Fruit fly (Drosophila melanogaster) whole organism, embryonic: ENCODE data around the gene CG10226.

ENCODE experiments used
- Bdp1 ChIP-seq: fragments of 200-800 bp; sonication (Bioruptor generic); optimal IDR thresholded peaks from 3 replicates; lab custom pipeline; 2016; ENCODE audit warnings: missing biosample characterization, missing genetic modification characterization
- CG10274 ChIP-seq: fragments of 200-800 bp; sonication (Bioruptor generic); optimal IDR thresholded peaks from 3 replicates; lab custom pipeline; 2017; ENCODE audit warnings: missing biosample characterization, mild to moderate bottlenecking, missing genetic modification characterization
- CG10543 ChIP-seq: fragments of 200-800 bp; sonication (Bioruptor generic); optimal IDR thresholded peaks from 3 replicates; lab custom pipeline; 2017; ENCODE audit warnings: missing biosample characterization, mild to moderate bottlenecking, missing genetic modification characterization, moderate library complexity
- CG10979 ChIP-seq: fragments of 200-800 bp; sonication (Bioruptor generic); optimal IDR thresholded peaks from 2 replicates; lab custom pipeline; 2018; ENCODE audit warnings: missing biosample characterization, mild to moderate bottlenecking, missing genetic modification characterization, moderate library complexity
- CG12071 ChIP-seq: fragments of 200-800 bp; sonication (Bioruptor generic); optimal IDR thresholded peaks from 3 replicates; lab custom pipeline; 2018; ENCODE audit warnings: missing biosample characterization, mild to moderate bottlenecking, missing genetic modification characterization
- CG1233 ChIP-seq: fragments of 200-800 bp; sonication (Bioruptor generic); optimal IDR thresholded peaks from 4 replicates; lab custom pipeline; 2018; ENCODE audit warnings: missing biosample characterization, mild to moderate bottlenecking, missing genetic modification characterization
- CG12659 ChIP-seq: fragments of 200-800 bp; sonication (Bioruptor generic); optimal IDR thresholded peaks from 3 replicates; lab custom pipeline; 2017; ENCODE audit warnings: mild to moderate bottlenecking, missing biosample characterization, missing genetic modification reagents, missing genetic modification characterization
- CG15011 ChIP-seq: fragments of 200-800 bp; sonication (Bioruptor generic); optimal IDR thresholded peaks from 3 replicates; lab custom pipeline; 2018; ENCODE audit warnings: missing biosample characterization, mild to moderate bottlenecking, missing genetic modification characterization
- CG2202 ChIP-seq: fragments of 200-800 bp; sonication (Bioruptor generic); optimal IDR thresholded peaks from 2 replicates; lab custom pipeline; 2018; ENCODE audit warnings: missing biosample characterization, mild to moderate bottlenecking, missing genetic modification characterization
- CG31388 ChIP-seq: fragments of 200-800 bp; sonication (Bioruptor generic); optimal IDR thresholded peaks from 2 replicates; lab custom pipeline; 2016; ENCODE audit warnings: missing biosample characterization, missing genetic modification characterization
- CG33557 ChIP-seq: fragments of 200-800 bp; sonication (Bioruptor generic); optimal IDR thresholded peaks from 2 replicates; lab custom pipeline; 2019; ENCODE audit warnings: missing biosample characterization, mild to moderate bottlenecking, missing genetic modification characterization, moderate library complexity
- CG34376 ChIP-seq: fragments of 200-800 bp; sonication (Bioruptor generic); optimal IDR thresholded peaks from 2 replicates; lab custom pipeline; 2018; ENCODE audit warnings: missing biosample characterization, mild to moderate bottlenecking, missing genetic modification characterization
- CG4328 ChIP-seq: fragments of 200-800 bp; sonication (Bioruptor generic); optimal IDR thresholded peaks from 3 replicates; lab custom pipeline; 2017; ENCODE audit warnings: missing biosample characterization, missing genetic modification reagents, missing genetic modification characterization
- CG4360 ChIP-seq: fragments of 200-800 bp; sonication (Bioruptor generic); IDR thresholded peaks from 2 replicates; pipeline ENCODE4 v1.3.6; 2022; ENCODE audit warnings: missing biosample characterization, missing genetic modification characterization
- CG5180 ChIP-seq: fragments of 200-800 bp; sonication (Bioruptor generic); optimal IDR thresholded peaks from 3 replicates; lab custom pipeline; 2017; ENCODE audit warnings: missing biosample characterization, missing genetic modification characterization, mild to moderate bottlenecking, moderate library complexity, missing genetic modification reagents
- CG6175 ChIP-seq: fragments of 200-800 bp; sonication (Bioruptor generic); IDR thresholded peaks from 3 replicates; pipeline ENCODE4 v1.3.6; 2022; ENCODE audit warnings: missing biosample characterization, missing genetic modification characterization
- CG6254 ChIP-seq: fragments of 200-800 bp; sonication (Bioruptor generic); optimal IDR thresholded peaks from 3 replicates; lab custom pipeline; 2017; ENCODE audit warnings: mild to moderate bottlenecking, missing biosample characterization, missing genetic modification reagents, missing genetic modification characterization
- CG6765 ChIP-seq: fragments of 200-800 bp; sonication (Bioruptor generic); optimal IDR thresholded peaks from 3 replicates; lab custom pipeline; 2017; ENCODE audit warnings: missing biosample characterization, mild to moderate bottlenecking, missing genetic modification characterization
- CG6791 ChIP-seq: fragments of 200-800 bp; sonication (Bioruptor generic); IDR thresholded peaks from 3 replicates; pipeline ENCODE4 v1.3.6; 2022; ENCODE audit warnings: missing biosample characterization, missing genetic modification characterization; ENCODE audit not compliant: partially characterized antibody
- CG7963 ChIP-seq: fragments of 200-800 bp; sonication (Bioruptor generic); IDR thresholded peaks from 3 replicates; pipeline ENCODE4 v1.3.6; 2022; ENCODE audit warnings: missing biosample characterization, missing genetic modification characterization; ENCODE audit not compliant: partially characterized antibody
- CG7987 ChIP-seq: fragments of 200-800 bp; sonication (Bioruptor generic); optimal IDR thresholded peaks from 2 replicates; lab custom pipeline; 2018; ENCODE audit warnings: missing biosample characterization, mild to moderate bottlenecking, missing genetic modification characterization, moderate library complexity
- CG8388 ChIP-seq: fragments of 200-800 bp; sonication (Bioruptor generic); optimal IDR thresholded peaks from 2 replicates; lab custom pipeline; 2019; ENCODE audit warnings: missing biosample characterization, mild to moderate bottlenecking, missing genetic modification characterization, moderate library complexity
- CG8924 ChIP-seq: fragments of 200-800 bp; optimal IDR thresholded peaks from 3 replicates; lab custom pipeline; 2019; ENCODE audit warnings: missing biosample characterization, mild to moderate bottlenecking, missing genetic modification characterization, moderate library complexity
- CG9817 ChIP-seq: fragments of 200-800 bp; sonication (Bioruptor generic); optimal IDR thresholded peaks from 2 replicates; lab custom pipeline; 2018; ENCODE audit warnings: missing biosample characterization, mild to moderate bottlenecking, missing genetic modification characterization, moderate library complexity
- D19A ChIP-seq: fragments of 200-800 bp; optimal IDR thresholded peaks from 3 replicates; lab custom pipeline; 2019; ENCODE audit warnings: missing biosample characterization, mild to moderate bottlenecking, missing genetic modification characterization, moderate library complexity
- Deaf1 ChIP-seq: fragments of 200-800 bp; optimal IDR thresholded peaks from 3 replicates; lab custom pipeline; 2019; ENCODE audit warnings: missing biosample characterization, mild to moderate bottlenecking, missing genetic modification characterization, moderate library complexity
- Elba2 ChIP-seq: fragments of 200-800 bp; sonication (Bioruptor generic); optimal IDR thresholded peaks from 3 replicates; lab custom pipeline; 2016; ENCODE audit warnings: missing biosample characterization, missing genetic modification characterization
- Fer3 ChIP-seq: fragments of 200-800 bp; sonication (Bioruptor generic); optimal IDR thresholded peaks from 2 replicates; lab custom pipeline; 2018; ENCODE audit warnings: missing biosample characterization, mild to moderate bottlenecking, missing genetic modification characterization, moderate library complexity
- Hand ChIP-seq: fragments of 200-800 bp; sonication (Bioruptor generic); optimal IDR thresholded peaks from 2 replicates; lab custom pipeline; 2017; ENCODE audit warnings: mild to moderate bottlenecking, missing biosample characterization, missing genetic modification reagents, missing genetic modification characterization
- Jarid2 ChIP-seq: fragments of 200-800 bp; sonication (Bioruptor generic); optimal IDR thresholded peaks from 3 replicates; lab custom pipeline; 2017; ENCODE audit warnings: mild to moderate bottlenecking, missing biosample characterization, missing genetic modification reagents, missing genetic modification characterization
- Kr ChIP-seq: fragments of 200-800 bp; sonication (Bioruptor generic); optimal IDR thresholded peaks from 2 replicates; lab custom pipeline; 2017; ENCODE audit warnings: missing biosample characterization, mild to moderate bottlenecking, missing genetic modification characterization
- Optix ChIP-seq: fragments of 200-800 bp; sonication (Bioruptor generic); IDR thresholded peaks from 3 replicates; pipeline ENCODE4 v1.3.6; 2022; ENCODE audit warnings: missing biosample characterization, missing genetic modification characterization
- Sry-β ChIP-seq: fragments of 200-800 bp; sonication (Bioruptor generic); optimal IDR thresholded peaks from 2 replicates; lab custom pipeline; 2018; ENCODE audit warnings: missing biosample characterization, mild to moderate bottlenecking, missing genetic modification characterization, moderate library complexity
- TFAM ChIP-seq: fragments of 200-800 bp; sonication (Bioruptor generic); optimal IDR thresholded peaks from 2 replicates; lab custom pipeline; 2017; ENCODE audit warnings: missing biosample characterization, missing genetic modification characterization, inconsistent platforms
- Trl ChIP-seq, 3 experiments: fragments of >200 bp in 2 of 3; fragments of 200-800 bp in 1 of 3; sonication (Bioruptor generic) in 1 of 3; optimal IDR thresholded peaks; 2 replicates in 1 of 3; 3 replicates in 2 of 3; lab custom pipeline; 2016 to 2017; ENCODE audit warnings: missing biosample characterization in 1 of 3, missing genetic modification characterization in 1 of 3
- bigmax ChIP-seq: fragments of 200-800 bp; sonication (Bioruptor generic); optimal IDR thresholded peaks from 2 replicates; lab custom pipeline; 2018; ENCODE audit warnings: missing biosample characterization, mild to moderate bottlenecking, missing genetic modification characterization
- cg ChIP-seq: fragments of 200-800 bp; sonication (Bioruptor generic); optimal IDR thresholded peaks from 3 replicates; lab custom pipeline; 2019; ENCODE audit warnings: missing biosample characterization, mild to moderate bottlenecking, missing genetic modification characterization, moderate library complexity
- chinmo ChIP-seq: fragments of 200-800 bp; sonication (Bioruptor generic); IDR thresholded peaks from 4 replicates; pipeline ENCODE4 v1.3.6; 2022; ENCODE audit warnings: missing biosample characterization, missing genetic modification characterization; ENCODE audit not compliant: partially characterized antibody
- dmrt99B ChIP-seq: fragments of 200-800 bp; sonication (Bioruptor generic); optimal IDR thresholded peaks from 2 replicates; lab custom pipeline; 2018; ENCODE audit warnings: missing biosample characterization, mild to moderate bottlenecking, missing genetic modification characterization, moderate library complexity
- kah ChIP-seq: fragments of 200-800 bp; sonication (Bioruptor generic); optimal IDR thresholded peaks from 2 replicates; lab custom pipeline; 2018; ENCODE audit warnings: missing biosample characterization, mild to moderate bottlenecking, missing genetic modification characterization
- lola ChIP-seq, 3 experiments: fragments of >200 bp in 2 of 3; fragments of 200-800 bp in 1 of 3; sonication (Bioruptor generic) in 1 of 3; optimal IDR thresholded peaks; 2 replicates each; lab custom pipeline; 2017 to 2019; ENCODE audit warnings: missing biosample characterization in 3 of 3, missing genetic modification characterization in 3 of 3, mild to moderate bottlenecking in 1 of 3, moderate library complexity in 1 of 3
- pfk ChIP-seq: fragments of 200-800 bp; sonication (Bioruptor generic); optimal IDR thresholded peaks from 2 replicates; lab custom pipeline; 2018; ENCODE audit warnings: missing biosample characterization, mild to moderate bottlenecking, missing genetic modification characterization, moderate library complexity
- salm ChIP-seq: fragments of 200-800 bp; sonication (Bioruptor generic); optimal IDR thresholded peaks from 2 replicates; lab custom pipeline; 2018; ENCODE audit warnings: missing biosample characterization, mild to moderate bottlenecking, missing genetic modification characterization
- slou ChIP-seq: fragments of 200-800 bp; sonication (Bioruptor generic); optimal IDR thresholded peaks from 3 replicates; lab custom pipeline; 2016; ENCODE audit warnings: missing biosample characterization, missing genetic modification characterization
- twi ChIP-seq: fragments of 200-800 bp; optimal IDR thresholded peaks from 2 replicates; lab custom pipeline; 2019; ENCODE audit warnings: missing biosample characterization, mild to moderate bottlenecking, missing genetic modification characterization, moderate library complexity
- wek ChIP-seq: fragments of 200-800 bp; sonication (Bioruptor generic); optimal IDR thresholded peaks from 3 replicates; lab custom pipeline; 2018; ENCODE audit warnings: missing biosample characterization, mild to moderate bottlenecking, missing genetic modification characterization, moderate library complexity

CG10226 gene

DNA sequence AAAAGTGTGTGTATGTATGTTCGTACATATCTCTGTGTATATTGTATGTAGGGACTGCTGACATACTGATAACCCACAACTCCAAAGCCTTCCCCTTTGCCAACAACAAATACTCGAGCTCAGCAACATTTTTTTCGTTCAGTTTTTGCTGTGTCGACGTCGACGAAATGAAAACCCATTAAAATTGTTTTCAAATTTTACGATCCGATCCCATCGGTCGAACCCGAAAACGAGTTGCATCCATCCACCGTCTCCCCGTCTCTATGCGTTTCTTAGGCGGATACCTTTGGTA lies 23.1 kb downstream of the CG10226 start:
- peak; percentile 33; the same call in 1 of the 2 replicates for TF ChIP-seq CG4360 (GFP tag; lab: Robert Waterston, UW)
- TF ChIP-seq kah (GFP tag; lab: Kevin White, UChicago): no peak
- no peak for TF ChIP-seq pfk
- peak; percentile 34; the same call in 1 of the 3 replicates for TF ChIP-seq CG6791 (GFP tag; lab: Robert Waterston, UW)
- 0 out of 4 replicates have a peak, but pooled peaks have one; percentile 18 for TF ChIP-seq chinmo
- no peak for TF ChIP-seq Bdp1 (GFP tag; lab: Kevin White, UChicago)
- peak; percentile 11 for TF ChIP-seq CG34376 (GFP tag; lab: Kevin White, UChicago)
- no peak for TF ChIP-seq slou
- TF ChIP-seq CG12071 (GFP tag; lab: Kevin White, UChicago): no peak
- peak; percentile 4 for TF ChIP-seq CG10543 (GFP tag; lab: Kevin White, UChicago)
- TF ChIP-seq cg: peak; percentile 22
- no peak for TF ChIP-seq wek
- TF ChIP-seq CG31388 (GFP tag; lab: Kevin White, UChicago): no peak
- TF ChIP-seq Deaf1 (tag; lab: Kevin White, UChicago): peak; percentile 35
- TF ChIP-seq Kr (GFP tag; lab: Kevin White, UChicago): peak; percentile 35
- TF ChIP-seq, all 482 proteins: peak for 8

DNA sequence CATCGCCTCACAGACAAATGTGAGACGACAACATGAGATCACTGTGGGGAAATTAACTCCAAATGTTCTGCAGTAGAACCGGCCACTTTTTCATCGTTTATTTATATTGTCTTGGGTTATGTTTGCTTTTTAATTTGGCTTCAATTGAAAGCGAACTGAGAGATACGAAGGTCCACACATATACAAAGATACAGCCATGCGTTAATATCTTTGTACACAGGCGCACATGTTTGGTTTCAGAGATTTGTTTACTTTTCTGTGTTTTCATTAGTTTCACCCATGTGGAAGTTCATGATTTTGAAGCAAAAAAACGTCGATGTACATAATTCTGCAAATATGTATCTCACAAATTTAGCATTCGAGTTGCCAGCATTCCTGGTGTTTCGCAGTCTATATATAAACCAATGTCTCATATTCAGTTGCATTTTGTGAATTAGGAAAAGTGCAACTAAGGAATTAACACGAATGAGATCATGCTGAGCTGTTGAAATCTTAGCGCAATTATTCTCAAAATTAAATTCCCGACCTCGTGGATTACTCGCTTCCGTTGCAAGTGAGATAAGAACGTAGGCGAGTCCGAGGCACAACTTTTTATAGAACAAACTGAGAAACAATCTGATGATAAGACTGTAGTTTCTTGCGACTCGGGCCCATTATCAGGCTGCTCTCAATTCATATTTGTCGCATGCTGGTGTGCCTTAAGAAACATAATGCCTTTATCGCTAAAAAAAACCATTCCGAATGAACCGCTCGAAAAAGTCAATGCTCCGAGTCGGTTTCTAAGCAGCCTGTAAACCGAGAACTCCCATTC lies 23.7 kb downstream of the CG10226 start:
- TF ChIP-seq CG10979: peak; percentile 27
- TF ChIP-seq Trl (optimal IDR thresholded peaks at IDR 0.05; lab: Kevin White, UChicago): no peak
- TF ChIP-seq Trl (GFP tag; optimal IDR thresholded peaks at IDR 0.05; lab: Kevin White, UChicago): peak; percentile 16
- TF ChIP-seq CG2202 (tag; lab: Kevin White, UChicago): peak; percentile 18
- TF ChIP-seq CG15011: peak; percentile 62
- peak; percentile 81 for TF ChIP-seq CG7987
- TF ChIP-seq Hand: no peak
- peak; percentile 65 for TF ChIP-seq CG8924
- no peak for TF ChIP-seq Optix (GFP tag; lab: Robert Waterston, UW)
- no peak for TF ChIP-seq CG12659 (GFP tag; lab: Kevin White, UChicago)
- TF ChIP-seq CG6765 (GFP tag; lab: Kevin White, UChicago): peak; percentile 53
- peak; percentile 57 for TF ChIP-seq CG4328 (GFP tag; lab: Kevin White, UChicago)
- TF ChIP-seq Sry-β: peak; percentile 54
- TF ChIP-seq CG7963 (GFP tag; lab: Robert Waterston, UW): no peak
- TF ChIP-seq twi (tag; lab: Kevin White, UChicago): peak; percentile 88
- TF ChIP-seq Jarid2 (GFP tag; lab: Kevin White, UChicago): peak; percentile 28
- peak; percentile 10 for TF ChIP-seq CG9817
- peak; percentile 47 for TF ChIP-seq CG33557 (GFP tag; lab: Kevin White, UChicago)
- peak; percentile 49 for TF ChIP-seq salm (tag; lab: Kevin White, UChicago)
- TF ChIP-seq bigmax: peak; percentile 47
- TF ChIP-seq CG10274 (GFP tag; lab: Kevin White, UChicago): peak; percentile 13
- TF ChIP-seq Fer3 (tag; lab: Kevin White, UChicago): peak; percentile 49
- peak; percentile 77 for TF ChIP-seq CG1233 (GFP tag; lab: Kevin White, UChicago)
- TF ChIP-seq dmrt99B: no peak
- peak; percentile 56; the same call in 2 of the 3 replicates for TF ChIP-seq CG6175
- no peak for TF ChIP-seq D19A
- TF ChIP-seq lola (GFP tag; optimal IDR thresholded peaks at IDR 0.05; lab: Kevin White, UChicago): no peak
- no peak for TF ChIP-seq CG8388
- TF ChIP-seq TFAM (GFP tag; lab: Kevin White, UChicago): peak; percentile 16
- no peak for TF ChIP-seq Elba2
- TF ChIP-seq CG6254: peak; percentile 25
- TF ChIP-seq CG5180 (GFP tag; lab: Kevin White, UChicago): peak; percentile 64
